Fruit fly (Drosophila melanogaster): ENCODE results near the gene sov.

The sov gene

DNA sequence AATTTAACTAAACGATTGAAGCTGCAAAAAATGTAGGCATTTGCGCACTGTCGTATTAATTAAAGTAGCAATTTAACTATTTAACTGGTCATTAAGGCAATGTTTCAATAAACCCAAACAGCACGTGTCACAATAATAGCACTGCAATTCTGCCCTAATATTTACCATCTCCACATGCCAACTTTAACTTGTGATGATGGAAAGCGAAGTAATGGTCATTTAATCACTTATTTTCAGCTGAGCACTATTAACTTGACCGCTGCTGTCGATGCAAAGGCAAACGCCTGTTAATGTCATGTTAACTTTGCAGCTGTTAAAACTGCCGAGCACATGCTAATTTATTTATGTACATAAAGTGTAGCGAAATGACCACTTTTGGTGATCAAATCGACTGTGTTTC is 38.1 kb downstream of the sov start (continued):
- TF ChIP-seq chif (GFP tag; optimal IDR thresholded peaks at IDR 0.05), result peak; percentile 74 to 79
- no peak for TF ChIP-seq knrl (GFP tag; IDR thresholded peaks at IDR 0.05; ENCODE audit: partially characterized antibody)
- TF ChIP-seq Sry-β (GFP tag; optimal IDR thresholded peaks at IDR 0.05), result no peak
- TF ChIP-seq cas (GFP tag; IDR thresholded peaks at IDR 0.05), result peak; percentile 28; the same call in 1 of the 2 replicates
- peak; percentile 73 for TF ChIP-seq Dek (tag; optimal IDR thresholded peaks at IDR 0.05)
- peak; percentile 67 for TF ChIP-seq CG2875 (GFP tag; optimal IDR thresholded peaks at IDR 0.05)
- TF ChIP-seq ftz-f1 (GFP tag; optimal IDR thresholded peaks at IDR 0.05), result no peak
- peak; percentile 85 for TF ChIP-seq Atf6 (GFP tag; IDR thresholded peaks at IDR 0.05)
- peak; percentile 59 for TF ChIP-seq luna (GFP tag; optimal IDR thresholded peaks at IDR 0.05)
- no peak for TF ChIP-seq GATAe (GFP tag; conservative IDR thresholded peaks at IDR 0.05)
- peak; percentile 68 for TF ChIP-seq al (GFP tag; IDR thresholded peaks at IDR 0.05)
- TF ChIP-seq crc (GFP tag; optimal IDR thresholded peaks at IDR 0.05), result peak; percentile 75
- peak; percentile 83 for TF ChIP-seq sisA (GFP tag; IDR thresholded peaks at IDR 0.05)
- TF ChIP-seq CG30403 (GFP tag; optimal IDR thresholded peaks at IDR 0.05), result peak; percentile 80
- peak; percentile 91 for TF ChIP-seq CG14441 (GFP tag; IDR thresholded peaks at IDR 0.05)
- TF ChIP-seq CG5245 (GFP tag; optimal IDR thresholded peaks at IDR 0.05), result peak; percentile 78
- no peak for TF ChIP-seq Trl (optimal IDR thresholded peaks at IDR 0.05)
- peak; percentile 74 for TF ChIP-seq Trl (GFP tag; optimal IDR thresholded peaks at IDR 0.05)
- peak; percentile 46 for TF ChIP-seq CG31388 (GFP tag; optimal IDR thresholded peaks at IDR 0.05)
- no peak for TF ChIP-seq CG1832 (GFP tag; optimal IDR thresholded peaks at IDR 0.05)
- TF ChIP-seq ssp (GFP tag; IDR thresholded peaks at IDR 0.05), result peak; percentile 62; the same call in 1 of the 2 replicates
- TF ChIP-seq CG10462 (GFP tag; optimal IDR thresholded peaks at IDR 0.05), result peak; percentile 60
- no peak for TF ChIP-seq nom (GFP tag; optimal IDR thresholded peaks at IDR 0.05)
- peak; percentile 86 for TF ChIP-seq Dbx (GFP tag; IDR thresholded peaks at IDR 0.05)
- peak; percentile 75 for TF ChIP-seq CG30431 (GFP tag; optimal IDR thresholded peaks at IDR 0.05)
- peak; percentile 74 for TF ChIP-seq CG14667 (GFP tag; IDR thresholded peaks at IDR 0.05)
- TF ChIP-seq CG5180 (GFP tag; optimal IDR thresholded peaks at IDR 0.05), result peak; percentile 65
- peak; percentile 72 for TF ChIP-seq CG18476 (GFP tag; optimal IDR thresholded peaks at IDR 0.05)
- 0 out of 2 replicates have a peak, but pooled peaks have one; percentile 41 for TF ChIP-seq Doc2 (GFP tag; IDR thresholded peaks at IDR 0.05)
- TF ChIP-seq Optix (GFP tag; IDR thresholded peaks at IDR 0.05), result peak; percentile 86
- peak; percentile 78 for TF ChIP-seq CG1647 (GFP tag; optimal IDR thresholded peaks at IDR 0.05)
- TF ChIP-seq cato (GFP tag; optimal IDR thresholded peaks at IDR 0.05; ENCODE audit: borderline replicate concordance), result no peak
- TF ChIP-seq gfzf (GFP tag; optimal IDR thresholded peaks at IDR 0.05), result no peak
- peak; percentile 13 for TF ChIP-seq MESR4 (GFP tag; optimal IDR thresholded peaks at IDR 0.05)
- TF ChIP-seq ro (GFP tag; IDR thresholded peaks at IDR 0.05), result peak; percentile 68
- TF ChIP-seq Nf-YA (GFP tag; IDR thresholded peaks at IDR 0.05), result peak; percentile 68
- peak; percentile 54; the same call in 1 of the 2 replicates for TF ChIP-seq CG4404 (GFP tag; IDR thresholded peaks at IDR 0.05)
- TF ChIP-seq tgo (GFP tag; IDR thresholded peaks at IDR 0.05), result peak; percentile 81
- peak; percentile 37 for TF ChIP-seq CG15601 (tag; optimal IDR thresholded peaks at IDR 0.05)
- TF ChIP-seq crol (GFP tag; IDR thresholded peaks at IDR 0.05), result 0 out of 2 replicates have a peak, but pooled peaks have one; percentile 32
- peak; percentile 59 for TF ChIP-seq pnt (GFP tag; optimal IDR thresholded peaks at IDR 0.05)
- TF ChIP-seq CG11456 (GFP tag; IDR thresholded peaks at IDR 0.05), result peak; percentile 92
- no peak for TF ChIP-seq Opbp (GFP tag; IDR thresholded peaks at IDR 0.05; ENCODE audit: partially characterized antibody)
- TF ChIP-seq Chrac-16 (GFP tag; optimal IDR thresholded peaks at IDR 0.05), result peak; percentile 72
- TF ChIP-seq p53 (GFP tag; optimal IDR thresholded peaks at IDR 0.05), result peak; percentile 51
- TF ChIP-seq zen (tag; optimal IDR thresholded peaks at IDR 0.05), result peak; percentile 62
- TF ChIP-seq Lpt (GFP tag; optimal IDR thresholded peaks at IDR 0.05), result no peak
- peak; percentile 67; the same call in 2 of the 3 replicates for TF ChIP-seq CG7357 (GFP tag; IDR thresholded peaks at IDR 0.05)
- peak; percentile 92 for TF ChIP-seq otp (GFP tag; IDR thresholded peaks at IDR 0.05)
- TF ChIP-seq NfI (GFP tag; optimal IDR thresholded peaks at IDR 0.05), result peak; percentile 86
- TF ChIP-seq Drgx (GFP tag; IDR thresholded peaks at IDR 0.05), result peak; percentile 89
